Worm (Caenorhabditis elegans) whole organism, L2 larva: ENCODE results near the gene wht-7.

Experiments used
- mdl-1 ChIP-seq, 2 experiments: fragments of 150-350 bp in 1 of 2; sonication (generic microtip) in 1 of 2; optimal IDR thresholded peaks; 2 replicates each; lab custom pipeline; 2017; ENCODE audit warnings: missing biosample characterization in 2 of 2, missing genetic modification characterization in 2 of 2
- peb-1 ChIP-seq: fragments of 150-350 bp; optimal IDR thresholded peaks from 2 replicates; lab custom pipeline; 2014; ENCODE audit warnings: missing biosample characterization, missing genetic modification characterization
- skn-1 ChIP-seq: sonication (generic microtip); optimal IDR thresholded peaks from 2 replicates; lab custom pipeline; 2017; ENCODE audit warnings: missing biosample characterization, missing genetic modification characterization
- snpc-4 ChIP-seq: fragments of 150-350 bp; optimal IDR thresholded peaks from 2 replicates; lab custom pipeline; 2014; ENCODE audit warnings: missing biosample characterization, missing genetic modification characterization
- ztf-4 ChIP-seq: fragments of 150-350 bp; optimal IDR thresholded peaks from 2 replicates; lab custom pipeline; 2014; ENCODE audit warnings: missing biosample characterization, missing genetic modification characterization

- TF ChIP-seq mdl-1 (tag; optimal IDR thresholded peaks at IDR 0.05; lab: Kevin White, UChicago) (no peak), snpc-4 (tag; lab: Kevin White, UChicago) (no peak), skn-1 (tag; lab: Kevin White, UChicago) (no peak), ztf-4 (tag; lab: Kevin White, UChicago) (no peak), peb-1 (tag; lab: Kevin White, UChicago) (no peak)
Observed at ce11 chrIII:6102762-6103161, 46.6 kb downstream of the wht-7 start, which contains the start of gene C05D10.4.
